Fruit fly (Drosophila melanogaster): ENCODE data around the gene eIF5B.

- no peak for TF ChIP-seq psq (optimal IDR thresholded peaks at IDR 0.05)
- TF ChIP-seq CG8478 (optimal IDR thresholded peaks at IDR 0.05): no peak
- TF ChIP-seq Dll (optimal IDR thresholded peaks at IDR 0.05): no peak
These were observed 51.0 kb downstream of the eIF5B start for dm6 chr3L:3409626-3410301.
